Worm (Caenorhabditis elegans) whole organism, young adult: ENCODE results near the gene snb-7.

Experiments
- B0336.3 ChIP-seq: fragments of 200-800 bp; sonication (Bioruptor generic); IDR thresholded peaks from 2 replicates; pipeline ENCODE4 v1.3.6; 2022; ENCODE audit warnings: missing genetic modification characterization, missing compliant biosample characterization
- C06A6.2 ChIP-seq: fragments of 200-800 bp; sonication (Bioruptor generic); conservative IDR thresholded peaks from 2 replicates; pipeline ENCODE4 v1.3.6; 2022; ENCODE audit warnings: missing genetic modification characterization, missing compliant biosample characterization
- F10E7.11 ChIP-seq: sonication (generic microtip); optimal IDR thresholded peaks from 2 replicates; lab custom pipeline; 2017; ENCODE audit warnings: mild to moderate bottlenecking, missing genetic modification characterization, moderate library complexity, missing compliant biosample characterization
- F22D6.2 ChIP-seq: sonication (generic microtip); optimal IDR thresholded peaks from 2 replicates; lab custom pipeline; 2016; ENCODE audit warnings: mild to moderate bottlenecking, missing genetic modification characterization, missing compliant biosample characterization
- F33H1.4 ChIP-seq: fragments of 200-800 bp; sonication (Bioruptor generic); IDR thresholded peaks from 2 replicates; pipeline ENCODE4 v1.3.6; 2022; ENCODE audit warnings: missing genetic modification reagents, missing genetic modification characterization, missing compliant biosample characterization
- F39B2.1 ChIP-seq: fragments of 200-800 bp; sonication (Bioruptor generic); IDR thresholded peaks from 2 replicates; pipeline ENCODE4 v1.3.6; 2022; ENCODE audit warnings: missing genetic modification reagents, missing genetic modification characterization, missing compliant biosample characterization
- K11D2.4 ChIP-seq: fragments of 200-800 bp; sonication (Bioruptor generic); IDR thresholded peaks from 2 replicates; pipeline ENCODE4 v1.3.6; 2022; ENCODE audit warnings: missing genetic modification reagents, missing genetic modification characterization, missing compliant biosample characterization
- T07F8.4 ChIP-seq: sonication (generic microtip); optimal IDR thresholded peaks from 2 replicates; lab custom pipeline; 2016; ENCODE audit warnings: mild to moderate bottlenecking, missing genetic modification characterization, moderate library complexity, missing compliant biosample characterization
- Y53F4B.3 ChIP-seq: fragments of 200-800 bp; sonication (Bioruptor generic); IDR thresholded peaks from 2 replicates; pipeline ENCODE4 v1.3.6; 2022; ENCODE audit warnings: missing genetic modification reagents, missing genetic modification characterization, missing compliant biosample characterization
- Y56A3A.18 ChIP-seq: fragments of 200-800 bp; sonication (Bioruptor generic); IDR thresholded peaks from 2 replicates; pipeline ENCODE4 v1.3.6; 2022; ENCODE audit warnings: missing genetic modification reagents, missing genetic modification characterization, missing compliant biosample characterization
- Y67H2A.10 ChIP-seq: fragments of 200-800 bp; sonication (Bioruptor generic); conservative IDR thresholded peaks from 2 replicates; pipeline ENCODE4 v1.3.6; 2022; ENCODE audit warnings: missing genetic modification reagents, missing genetic modification characterization, missing compliant biosample characterization
- Y79H2A.3 ChIP-seq: fragments of 200-800 bp; sonication (Bioruptor generic); conservative IDR thresholded peaks from 2 replicates; pipeline ENCODE4 v1.3.6; 2022; ENCODE audit warnings: missing genetic modification reagents, missing genetic modification characterization, missing compliant biosample characterization
- ZK185.1 ChIP-seq: sonication (generic microtip); optimal IDR thresholded peaks from 2 replicates; lab custom pipeline; 2016; ENCODE audit warnings: mild to moderate bottlenecking, missing genetic modification characterization, missing compliant biosample characterization; ENCODE audit not compliant: poor library complexity, severe bottlenecking
- aptf-2 ChIP-seq: fragments of 200-800 bp; sonication (Bioruptor generic); conservative IDR thresholded peaks from 2 replicates; pipeline ENCODE4 v1.3.6; 2022; ENCODE audit warnings: missing genetic modification reagents, missing genetic modification characterization, missing compliant biosample characterization
- ceh-40 ChIP-seq: fragments of 200-800 bp; sonication (Bioruptor generic); IDR thresholded peaks from 2 replicates; pipeline ENCODE4 v1.3.6; 2022; ENCODE audit warnings: missing genetic modification characterization, missing compliant biosample characterization
- ceh-91 ChIP-seq: fragments of 200-800 bp; sonication (Bioruptor generic); IDR thresholded peaks from 2 replicates; pipeline ENCODE4 v1.3.6; 2022; ENCODE audit warnings: missing genetic modification reagents, missing genetic modification characterization, missing compliant biosample characterization
- dox-1 ChIP-seq: fragments of 200-800 bp; sonication (Bioruptor generic); IDR thresholded peaks from 2 replicates; pipeline ENCODE4 v1.3.6; 2022; ENCODE audit warnings: missing genetic modification reagents, missing genetic modification characterization, missing compliant biosample characterization
- dpff-1 ChIP-seq: sonication (generic microtip); optimal IDR thresholded peaks from 2 replicates; lab custom pipeline; 2017; ENCODE audit warnings: mild to moderate bottlenecking, missing genetic modification characterization, missing compliant biosample characterization
- efl-1 ChIP-seq: fragments of 150-350 bp; optimal IDR thresholded peaks from 2 replicates; lab custom pipeline; 2014; ENCODE audit warnings: missing biosample characterization, missing genetic modification reagents, missing genetic modification characterization
- egrh-3 ChIP-seq: fragments of 200-800 bp; sonication (Bioruptor generic); IDR thresholded peaks from 2 replicates; pipeline ENCODE4 v1.3.6; 2022; ENCODE audit warnings: missing genetic modification reagents, missing genetic modification characterization, missing compliant biosample characterization
- ekl-4 ChIP-seq: fragments of 200-800 bp; sonication (Bioruptor generic); IDR thresholded peaks from 2 replicates; pipeline ENCODE4 v1.3.6; 2022; ENCODE audit warnings: missing genetic modification reagents, missing genetic modification characterization, missing compliant biosample characterization
- fkh-3 ChIP-seq: sonication (generic microtip); optimal IDR thresholded peaks from 2 replicates; lab custom pipeline; 2016; ENCODE audit warnings: mild to moderate bottlenecking, missing genetic modification characterization, missing compliant biosample characterization
- hmg-1.2 ChIP-seq: fragments of 200-800 bp; sonication (Bioruptor generic); IDR thresholded peaks from 2 replicates; pipeline ENCODE4 v1.3.6; 2022; ENCODE audit warnings: missing genetic modification reagents, missing genetic modification characterization, missing compliant biosample characterization
- hsf-1 ChIP-seq: fragments of 200-800 bp; sonication (Bioruptor generic); IDR thresholded peaks from 2 replicates; pipeline ENCODE4 v1.3.6; 2022; ENCODE audit warnings: missing genetic modification reagents, missing genetic modification characterization, missing compliant biosample characterization
- lag-1 ChIP-seq: fragments of 200-800 bp; sonication (Bioruptor generic); IDR thresholded peaks from 2 replicates; pipeline ENCODE4 v1.3.6; 2022; ENCODE audit warnings: missing genetic modification reagents, missing genetic modification characterization, missing compliant biosample characterization
- lin-54 ChIP-seq: fragments of 200-800 bp; sonication (Bioruptor generic); optimal IDR thresholded peaks from 2 replicates; lab custom pipeline; 2018; ENCODE audit warnings: mild to moderate bottlenecking, missing genetic modification characterization, missing compliant biosample characterization
- lir-1 ChIP-seq: fragments of 200-800 bp; sonication (Bioruptor generic); conservative IDR thresholded peaks from 2 replicates; pipeline ENCODE4 v1.3.6; 2022; ENCODE audit warnings: missing genetic modification reagents, missing genetic modification characterization, missing compliant biosample characterization
- lsy-27 ChIP-seq: sonication (generic microtip); optimal IDR thresholded peaks from 2 replicates; lab custom pipeline; 2017; ENCODE audit warnings: missing genetic modification characterization, mild to moderate bottlenecking, missing compliant biosample characterization, antibody characterized with exemption, missing genotype, borderline replicate concordance; ENCODE audit not compliant: insufficient read depth
- madf-10 ChIP-seq: sonication (generic microtip); optimal IDR thresholded peaks from 2 replicates; lab custom pipeline; 2016; ENCODE audit warnings: mild to moderate bottlenecking, missing genetic modification characterization, missing compliant biosample characterization
- madf-3 ChIP-seq: fragments of 200-800 bp; sonication (Bioruptor generic); IDR thresholded peaks from 2 replicates; pipeline ENCODE4 v1.3.6; 2022; ENCODE audit warnings: missing genetic modification reagents, missing genetic modification characterization, missing compliant biosample characterization
- madf-6 ChIP-seq: fragments of 200-800 bp; sonication (Bioruptor generic); IDR thresholded peaks from 2 replicates; pipeline ENCODE4 v1.3.6; 2022; ENCODE audit warnings: missing genetic modification reagents, missing genetic modification characterization, missing compliant biosample characterization
- madf-8 ChIP-seq: fragments of 200-800 bp; sonication (Bioruptor generic); conservative IDR thresholded peaks from 2 replicates; pipeline ENCODE4 v1.3.6; 2022; ENCODE audit warnings: missing genetic modification reagents, missing genetic modification characterization, missing compliant biosample characterization
- mel-28 ChIP-seq: sonication (generic microtip); optimal IDR thresholded peaks from 2 replicates; lab custom pipeline; 2016; ENCODE audit warnings: borderline replicate concordance, mild to moderate bottlenecking, missing genetic modification characterization, missing compliant biosample characterization
- mes-4 ChIP-seq: sonication (generic microtip); optimal IDR thresholded peaks from 2 replicates; lab custom pipeline; 2016; ENCODE audit warnings: missing genotype, missing genetic modification characterization, missing compliant biosample characterization
- nhr-179 ChIP-seq: sonication (generic microtip); optimal IDR thresholded peaks from 2 replicates; lab custom pipeline; 2016; ENCODE audit warnings: mild to moderate bottlenecking, missing genetic modification characterization, missing compliant biosample characterization
- nhr-80 ChIP-seq: sonication (generic microtip); optimal IDR thresholded peaks from 2 replicates; lab custom pipeline; 2016; ENCODE audit warnings: missing genetic modification characterization, missing compliant biosample characterization
- nhr-90 ChIP-seq: sonication (generic microtip); optimal IDR thresholded peaks from 2 replicates; lab custom pipeline; 2016; ENCODE audit warnings: missing genotype, mild to moderate bottlenecking, missing genetic modification characterization, missing compliant biosample characterization
- pbrm-1 ChIP-seq: fragments of 200-800 bp; sonication (Bioruptor generic); IDR thresholded peaks from 2 replicates; pipeline ENCODE4 v1.3.6; 2022; ENCODE audit warnings: missing genetic modification reagents, missing genetic modification characterization, missing compliant biosample characterization
- rec-8 ChIP-seq, 2 experiments: sonication (generic microtip); optimal IDR thresholded peaks; 2 replicates each; lab custom pipeline; 2016; ENCODE audit warnings: mild to moderate bottlenecking in 2 of 2, missing genetic modification characterization in 2 of 2, missing genetic modification reagents in 2 of 2, missing genotype in 2 of 2, missing biosample characterization in 1 of 2, missing compliant biosample characterization in 1 of 2, moderate library complexity in 1 of 2
- repo-1 ChIP-seq: sonication (generic microtip); optimal IDR thresholded peaks from 2 replicates; lab custom pipeline; 2017; ENCODE audit warnings: mild to moderate bottlenecking, missing genetic modification characterization, missing compliant biosample characterization
- rpc-1 ChIP-seq, 2 experiments: fragments of 150-350 bp in 1 of 2; sonication (generic microtip) in 1 of 2; optimal IDR thresholded peaks; 2 replicates each; lab custom pipeline; 2014 to 2018; ENCODE audit warnings: missing biosample characterization in 1 of 2, missing genetic modification characterization in 1 of 2, missing genetic modification reagents in 1 of 2, missing genotype in 1 of 2
- sdz-38 ChIP-seq: sonication (generic microtip); optimal IDR thresholded peaks from 2 replicates; lab custom pipeline; 2016; ENCODE audit warnings: missing genotype, missing genetic modification characterization, missing compliant biosample characterization
- snpc-3.4 ChIP-seq: sonication (generic microtip); optimal IDR thresholded peaks from 2 replicates; lab custom pipeline; 2017; ENCODE audit warnings: missing genetic modification characterization, mild to moderate bottlenecking, missing compliant biosample characterization, antibody characterized with exemption, moderate library complexity, missing genotype, missing genetic modification reagents
- tbp1 ChIP-seq: fragments of 200-800 bp; sonication (Bioruptor generic); optimal IDR thresholded peaks from 2 replicates; lab custom pipeline; 2018; ENCODE audit warnings: mild to moderate bottlenecking, missing genetic modification characterization, missing compliant biosample characterization
- unc-62 ChIP-seq: fragments of 150-350 bp; optimal IDR thresholded peaks from 2 replicates; lab custom pipeline; 2014; ENCODE audit warnings: missing biosample characterization, missing genetic modification reagents, missing genetic modification characterization
- xnd-1 ChIP-seq: sonication (generic microtip); optimal IDR thresholded peaks from 2 replicates; lab custom pipeline; 2016; ENCODE audit warnings: missing genotype, missing genetic modification reagents, missing genetic modification characterization, missing compliant biosample characterization
- zim-3 ChIP-seq: sonication (generic microtip); optimal IDR thresholded peaks from 2 replicates; lab custom pipeline; 2017; ENCODE audit warnings: mild to moderate bottlenecking, missing genetic modification characterization, moderate library complexity, missing compliant biosample characterization
- ztf-22 ChIP-seq: fragments of 200-800 bp; sonication (Bioruptor generic); optimal IDR thresholded peaks from 2 replicates; lab custom pipeline; 2018; ENCODE audit warnings: mild to moderate bottlenecking, missing genetic modification characterization, moderate library complexity, missing compliant biosample characterization

snb-7 gene

DNA sequence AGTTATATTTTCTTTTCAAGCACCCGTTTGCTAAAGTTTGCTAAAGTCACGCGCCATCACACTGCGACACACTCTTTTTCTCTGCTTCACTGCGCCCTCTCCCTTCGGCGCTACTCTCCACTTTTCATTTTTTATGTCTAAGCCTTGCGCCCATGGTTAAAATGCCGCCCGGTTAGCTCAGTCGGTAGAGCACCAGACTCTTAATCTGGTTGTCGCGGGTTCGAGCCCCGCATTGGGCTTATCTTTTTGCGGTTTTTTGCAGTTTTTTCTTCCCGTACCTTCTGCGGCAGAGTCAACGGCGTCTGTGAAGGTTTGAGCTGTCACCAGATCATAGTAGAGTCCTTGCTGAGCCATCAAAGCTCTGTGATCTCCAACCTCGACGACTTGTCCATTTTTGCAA lies 33.9 kb downstream of the snb-7 start (continued):
- TF ChIP-seq ekl-4 (GFP tag; lab: Robert Waterston, UW): peak; percentile 68
- TF ChIP-seq pbrm-1 (GFP tag; lab: Robert Waterston, UW): 0 out of 2 replicates have a peak, but pooled peaks have one; percentile 51
- 0 out of 2 replicates have a peak, but pooled peaks have one; percentile 35 for TF ChIP-seq C06A6.2
- peak; percentile 81 for TF ChIP-seq madf-10 (tag; lab: Kevin White, UChicago)
- peak; percentile 2 for TF ChIP-seq efl-1 (GFP tag; lab: Kevin White, UChicago)
- TF ChIP-seq lsy-27 (tag; lab: Kevin White, UChicago): no peak
- 0 out of 2 replicates have a peak, but pooled peaks have one; percentile 59 for TF ChIP-seq aptf-2
- no peak for TF ChIP-seq madf-8 (GFP tag; lab: Robert Waterston, UW)
- no peak for TF ChIP-seq F22D6.2 (tag; lab: Kevin White, UChicago)
- no peak for TF ChIP-seq nhr-179 (tag; lab: Kevin White, UChicago)
- TF ChIP-seq egrh-3 (GFP tag; lab: Robert Waterston, UW): peak; percentile 76
- peak; percentile 18 for TF ChIP-seq mes-4
- peak; percentile 59 for TF ChIP-seq ZK185.1 (tag; lab: Kevin White, UChicago)
- peak; percentile 89 for TF ChIP-seq hmg-1.2 (GFP tag; lab: Robert Waterston, UW)
- TF ChIP-seq sdz-38: no peak
- TF ChIP-seq tbp1 (GFP tag; lab: Kevin White, UChicago): peak; percentile 97
- TF ChIP-seq dox-1: peak; percentile 86
- TF ChIP-seq F10E7.11 (tag; lab: Kevin White, UChicago): no peak
- TF ChIP-seq F33H1.4: no peak; the same call in 1 of the 2 replicates
- no peak for TF ChIP-seq F39B2.1 (GFP tag; lab: Robert Waterston, UW)
- TF ChIP-seq lin-54 (GFP tag; lab: Kevin White, UChicago): peak; percentile 64
- no peak for TF ChIP-seq dpff-1
- TF ChIP-seq nhr-80 (tag; lab: Kevin White, UChicago): peak; percentile 55
- peak; percentile 18 for TF ChIP-seq repo-1 (tag; lab: Kevin White, UChicago)
- TF ChIP-seq hsf-1 (GFP tag; lab: Robert Waterston, UW): 0 out of 2 replicates have a peak, but pooled peaks have one; percentile 11
- peak; percentile 84 for TF ChIP-seq rpc-1 (optimal IDR thresholded peaks at IDR 0.05; lab: Kevin White, UChicago)
- TF ChIP-seq rpc-1 (tag; optimal IDR thresholded peaks at IDR 0.05; lab: Kevin White, UChicago): peak; percentile 90
- TF ChIP-seq K11D2.4 (GFP tag; lab: Robert Waterston, UW): peak; percentile 72; the same call in 1 of the 2 replicates
- TF ChIP-seq madf-6 (GFP tag; lab: Robert Waterston, UW): peak; percentile 47; the same call in 1 of the 2 replicates
- no peak for TF ChIP-seq Y79H2A.3 (GFP tag; lab: Robert Waterston, UW)
- TF ChIP-seq ceh-40 (GFP tag; lab: Robert Waterston, UW): 0 out of 2 replicates have a peak, but pooled peaks have one; percentile 37
- peak; percentile 40 for TF ChIP-seq snpc-3.4 (tag; lab: Kevin White, UChicago)
- peak; percentile 81 for TF ChIP-seq Y53F4B.3
- no peak for TF ChIP-seq lag-1 (GFP tag; lab: Robert Waterston, UW)
- peak; percentile 68 to 84 for TF ChIP-seq rec-8 (tag; optimal IDR thresholded peaks at IDR 0.05; lab: Kevin White, UChicago)
- peak; percentile 11 for TF ChIP-seq mel-28
- TF ChIP-seq unc-62: no peak
- no peak for TF ChIP-seq Y67H2A.10 (GFP tag; lab: Robert Waterston, UW)
- peak; percentile 77 for TF ChIP-seq T07F8.4 (tag; lab: Kevin White, UChicago)
- peak; percentile 63; the same call in 1 of the 2 replicates for TF ChIP-seq Y56A3A.18 (GFP tag; lab: Robert Waterston, UW)
- TF ChIP-seq madf-3 (GFP tag; lab: Robert Waterston, UW): peak; percentile 57; the same call in 1 of the 2 replicates
- TF ChIP-seq fkh-3 (tag; lab: Kevin White, UChicago): no peak
- peak; percentile 76 for TF ChIP-seq zim-3 (tag; lab: Kevin White, UChicago)
- no peak for TF ChIP-seq ztf-22
- TF ChIP-seq lir-1 (GFP tag; lab: Robert Waterston, UW): no peak
- peak; percentile 56 for TF ChIP-seq ceh-91 (GFP tag; lab: Robert Waterston, UW)
- peak; percentile 71 for TF ChIP-seq B0336.3
- peak; percentile 78 for TF ChIP-seq nhr-90 (tag; lab: Kevin White, UChicago)
- no peak for TF ChIP-seq xnd-1 (tag; lab: Kevin White, UChicago)
